Worm (Caenorhabditis elegans): ENCODE measurements around the gene cyn-17.
A peak's percentile ranks its signal among the peaks of the same experiment; 100 is the strongest.

- no peak for TF ChIP-seq ceh-16 (tag; optimal IDR thresholded peaks at IDR 0.05)
- no peak for TF ChIP-seq R02D3.7 (tag; optimal IDR thresholded peaks at IDR 0.05)
- no peak for TF ChIP-seq unc-62 (GFP tag; optimal IDR thresholded peaks at IDR 0.05)
- TF ChIP-seq nhr-12 (tag; optimal IDR thresholded peaks at IDR 0.05) = no peak
- TF ChIP-seq nhr-237 (tag; optimal IDR thresholded peaks at IDR 0.05) = no peak
- TF ChIP-seq tbx-2 (tag; optimal IDR thresholded peaks at IDR 0.05) = peak; percentile 31
Measured at ce11 chrV:5763787-5764186, 35.7 kb upstream of the cyn-17 start, which contains the start of gene pgph-3.
